Fruit fly (Drosophila melanogaster): ENCODE results near the gene CG31142.

The CG31142 gene

DNA sequence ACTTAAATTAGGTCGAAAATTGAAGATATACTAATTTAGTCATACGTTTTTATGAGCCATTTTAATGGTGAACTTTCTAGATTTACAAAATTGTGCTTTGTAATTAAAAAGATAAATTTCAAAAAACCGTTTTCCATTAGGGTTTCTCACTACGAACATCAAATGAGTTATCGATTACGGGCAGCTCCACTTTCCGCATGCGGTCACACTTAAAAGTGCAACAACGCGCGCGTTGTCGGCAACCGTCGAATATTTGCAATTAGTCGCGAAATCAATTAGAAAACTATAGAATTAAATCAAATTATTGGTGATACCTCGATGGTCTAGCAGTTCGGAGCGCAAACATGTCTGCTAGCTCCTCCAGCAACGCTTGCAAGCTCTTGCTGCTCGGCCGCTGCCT lies 4.8 kb upstream of the CG31142 start, which contains the start of gene Ndc1:
Ndc1 (plus strand) TSS at position 200 of the 400 bp plus-strand sequence.
- TF ChIP-seq CG15710 (tag; optimal IDR thresholded peaks at IDR 0.05) (no peak), Pif1B (GFP tag; optimal IDR thresholded peaks at IDR 0.05) (no peak), CG13204 (GFP tag; optimal IDR thresholded peaks at IDR 0.05) (no peak), CG12605 (GFP tag; IDR thresholded peaks at IDR 0.05) (no peak), CG17806 (tag; optimal IDR thresholded peaks at IDR 0.05) (no peak), rn (GFP tag; IDR thresholded peaks at IDR 0.05) (no peak), CG8159 (tag; optimal IDR thresholded peaks at IDR 0.05) (no peak), CG4496 (GFP tag; IDR thresholded peaks at IDR 0.05) (no peak), Ets98B (GFP tag; IDR thresholded peaks at IDR 0.05) (no peak), gl (tag; optimal IDR thresholded peaks at IDR 0.05) (no peak), CG32121 (GFP tag; IDR thresholded peaks at IDR 0.05) (no peak), CG9948 (tag; optimal IDR thresholded peaks at IDR 0.05) (no peak), Snoo (tag; optimal IDR thresholded peaks at IDR 0.05) (no peak), CG8301 (tag; optimal IDR thresholded peaks at IDR 0.05) (no peak), D1 (tag; optimal IDR thresholded peaks at IDR 0.05) (no peak)

dm6 chr3R:23927429-23927828 lies 1.6 kb upstream of the CG31142 start, which contains the start of gene CG13601:
CG13601 (minus strand) TSS chr3R:23927634.
- TF ChIP-seq CG4496 (GFP tag; IDR thresholded peaks at IDR 0.05) (0 out of 3 replicates have a peak, but pooled peaks have one; percentile 24), CG8159 (tag; optimal IDR thresholded peaks at IDR 0.05) (no peak)

DNA sequence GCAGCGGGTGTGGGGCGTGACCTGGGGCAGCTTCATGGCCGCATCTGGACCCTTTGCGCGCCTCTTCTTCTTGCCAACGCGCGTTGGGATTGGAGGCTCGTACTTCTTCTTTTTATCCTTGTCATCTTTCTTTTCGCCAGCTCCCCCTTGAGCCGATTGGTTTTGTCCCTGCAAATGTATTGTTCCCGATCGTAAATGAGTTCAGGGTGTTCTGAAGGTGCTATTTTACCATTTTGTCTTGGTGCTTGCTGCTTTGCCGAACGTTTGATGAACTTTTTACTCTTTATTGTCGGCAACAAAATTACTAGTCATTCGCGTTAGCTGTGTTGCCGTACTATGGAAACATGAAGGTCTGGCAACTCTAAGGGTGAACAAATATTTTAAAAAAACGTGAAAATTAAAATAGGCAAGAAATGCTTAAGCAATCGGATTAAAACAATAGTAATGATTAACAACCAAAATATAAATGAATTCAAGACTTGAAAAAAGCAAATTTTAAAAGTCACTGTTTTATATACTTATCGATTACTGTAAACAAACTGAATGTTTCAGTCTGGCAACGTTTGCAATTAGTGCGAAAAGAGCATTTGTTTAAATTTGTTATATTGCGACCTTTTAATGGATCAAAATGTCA lies 2.2 kb downstream of the CG31142 start, which contains the start of the genes Rpt2 and CG13599:
Rpt2 (minus strand) TSS at position 464 of the 634 bp plus-strand sequence.
CG13599 (plus strand) TSS at position 545 of the 634 bp plus-strand sequence.
- TF ChIP-seq CG8301 (tag; optimal IDR thresholded peaks at IDR 0.05) (no peak), EcR (GFP tag; optimal IDR thresholded peaks at IDR 0.05) (peak; percentile 18)

dm6 chr3R:23933430-23933683 lies 4.3 kb downstream of the CG31142 start, which contains the start of gene RpS19b:
RpS19b (minus strand) TSS chr3R:23933530.
- TF ChIP-seq rn (GFP tag; IDR thresholded peaks at IDR 0.05), result no peak
- TF ChIP-seq CG15710 (tag; optimal IDR thresholded peaks at IDR 0.05), result no peak
- no peak for TF ChIP-seq CG8159 (tag; optimal IDR thresholded peaks at IDR 0.05)
- TF ChIP-seq CG14655 (GFP tag; optimal IDR thresholded peaks at IDR 0.05), result no peak
- TF ChIP-seq Pif1B (GFP tag; optimal IDR thresholded peaks at IDR 0.05), result no peak
- no peak for TF ChIP-seq CG9948 (tag; optimal IDR thresholded peaks at IDR 0.05)
- TF ChIP-seq CG10348 (GFP tag; IDR thresholded peaks at IDR 0.05), result no peak
- no peak for TF ChIP-seq EcR (GFP tag; optimal IDR thresholded peaks at IDR 0.05)
- no peak for TF ChIP-seq CG32121 (GFP tag; IDR thresholded peaks at IDR 0.05)
- no peak for TF ChIP-seq gl (tag; optimal IDR thresholded peaks at IDR 0.05)
- no peak for TF ChIP-seq CG34367 (tag; optimal IDR thresholded peaks at IDR 0.05)
- no peak for TF ChIP-seq CG12605 (GFP tag; IDR thresholded peaks at IDR 0.05)
- TF ChIP-seq CG17806 (tag; optimal IDR thresholded peaks at IDR 0.05), result no peak
- TF ChIP-seq CG13204 (GFP tag; optimal IDR thresholded peaks at IDR 0.05), result no peak
- no peak for TF ChIP-seq Ets98B (GFP tag; IDR thresholded peaks at IDR 0.05)
- no peak for TF ChIP-seq fd96Ca (GFP tag; IDR thresholded peaks at IDR 0.05)
- TF ChIP-seq CG8301 (tag; optimal IDR thresholded peaks at IDR 0.05), result no peak
- TF ChIP-seq D1 (tag; optimal IDR thresholded peaks at IDR 0.05), result no peak
- no peak for TF ChIP-seq Snoo (tag; optimal IDR thresholded peaks at IDR 0.05)
- no peak for TF ChIP-seq Pif1A (GFP tag; optimal IDR thresholded peaks at IDR 0.05)

- peak; percentile 98 for TF ChIP-seq CG14655 (GFP tag; optimal IDR thresholded peaks at IDR 0.05)
- peak; percentile 97 for TF ChIP-seq Pif1B (GFP tag; optimal IDR thresholded peaks at IDR 0.05)
- peak; percentile 98 for TF ChIP-seq Pif1A (GFP tag; optimal IDR thresholded peaks at IDR 0.05)
- peak; percentile 93 for TF ChIP-seq CG13204 (GFP tag; optimal IDR thresholded peaks at IDR 0.05)
- peak; percentile 99 for TF ChIP-seq CG4496 (GFP tag; IDR thresholded peaks at IDR 0.05)
- TF ChIP-seq rn (GFP tag; IDR thresholded peaks at IDR 0.05), result peak; percentile 94
- peak; percentile 96 for TF ChIP-seq CG32121 (GFP tag; IDR thresholded peaks at IDR 0.05)
- peak; percentile 98 for TF ChIP-seq CG12605 (GFP tag; IDR thresholded peaks at IDR 0.05)
- TF ChIP-seq gl (tag; optimal IDR thresholded peaks at IDR 0.05), result peak; percentile 93
- peak; percentile 95 for TF ChIP-seq CG34367 (tag; optimal IDR thresholded peaks at IDR 0.05)
- TF ChIP-seq Snoo (tag; optimal IDR thresholded peaks at IDR 0.05), result peak; percentile 95
- TF ChIP-seq fd96Ca (GFP tag; IDR thresholded peaks at IDR 0.05), result peak; percentile 99
- TF ChIP-seq CG10348 (GFP tag; IDR thresholded peaks at IDR 0.05), result peak; percentile 83
- TF ChIP-seq CG17806 (tag; optimal IDR thresholded peaks at IDR 0.05), result peak; percentile 92
- peak; percentile 91 for TF ChIP-seq CG9948 (tag; optimal IDR thresholded peaks at IDR 0.05)
- TF ChIP-seq Ets98B (GFP tag; IDR thresholded peaks at IDR 0.05), result peak; percentile 99
- TF ChIP-seq D1 (tag; optimal IDR thresholded peaks at IDR 0.05), result no peak
- TF ChIP-seq CG15710 (tag; optimal IDR thresholded peaks at IDR 0.05), result peak; percentile 96
- TF ChIP-seq CG8159 (tag; optimal IDR thresholded peaks at IDR 0.05), result peak; percentile 96
- TF ChIP-seq CG8301 (tag; optimal IDR thresholded peaks at IDR 0.05), result peak; percentile 96
- TF ChIP-seq EcR (GFP tag; optimal IDR thresholded peaks at IDR 0.05), result peak; percentile 98
Observed at dm6 chr3R:23933684-23934575, 4.9 kb downstream of the CG31142 start, which contains the start of gene CG5854. CG5854 (plus strand) TSS chr3R:23933912.

Measured in whole organism, pupa.